Fruit fly (Drosophila melanogaster) Kc167 (cell line): ENCODE results near the gene rg.

Experiments
- Myc ChIP-seq: fragments of >200 bp; optimal IDR thresholded peaks from 2 replicates; lab custom pipeline; 2017; ENCODE audit warnings: missing external identifiers
- Sin3A ChIP-seq: fragments of >200 bp; optimal IDR thresholded peaks from 2 replicates; lab custom pipeline; 2018; ENCODE audit warnings: missing external identifiers
- h ChIP-seq: fragments of >200 bp; optimal IDR thresholded peaks from 3 replicates; lab custom pipeline; 2018; ENCODE audit warnings: missing external identifiers
- insv ChIP-seq: fragments of >200 bp; optimal IDR thresholded peaks from 3 replicates; lab custom pipeline; 2018; ENCODE audit warnings: missing external identifiers
- psq ChIP-seq: fragments of >200 bp; optimal IDR thresholded peaks from 2 replicates; lab custom pipeline; 2017; ENCODE audit warnings: missing external identifiers
- ttk ChIP-seq: sonication (Bioruptor generic); optimal IDR thresholded peaks from 2 replicates; lab custom pipeline; 2017; ENCODE audit warnings: missing external identifiers

The rg gene

dm6 chrX:5085469-5085868, at the start of gene rg, which contains the start of gene CG15465:
TSS of gene rg (plus strand) at chrX:5085759.
TSS of gene CG15465 (plus strand) at chrX:5085759.
- TF ChIP-seq insv (lab: Kevin White, UChicago) (no peak), Myc (lab: Kevin White, UChicago) (no peak), Sin3A (lab: Kevin White, UChicago) (no peak)

- TF ChIP-seq psq (lab: Kevin White, UChicago) (no peak), ttk (lab: Kevin White, UChicago) (no peak), Myc (lab: Kevin White, UChicago) (no peak), Sin3A (lab: Kevin White, UChicago) (no peak), h (lab: Kevin White, UChicago) (no peak), insv (lab: Kevin White, UChicago) (no peak)
Observed at dm6 chrX:5038411-5038810, 47.1 kb upstream of the rg start.

- TF ChIP-seq insv (lab: Kevin White, UChicago) (no peak), Sin3A (lab: Kevin White, UChicago) (no peak), ttk (lab: Kevin White, UChicago) (no peak)
Observed at dm6 chrX:5040098-5040497, 45.5 kb upstream of the rg start.

- TF ChIP-seq h (lab: Kevin White, UChicago) (no peak), Myc (lab: Kevin White, UChicago) (no peak), psq (lab: Kevin White, UChicago) (no peak), insv (lab: Kevin White, UChicago) (no peak), ttk (lab: Kevin White, UChicago) (no peak), Sin3A (lab: Kevin White, UChicago) (no peak)
Observed at dm6 chrX:5041525-5042454, 43.8 kb upstream of the rg start.

dm6 chrX:5044433-5045110, 41.0 kb upstream of the rg start:
- TF ChIP-seq Sin3A (lab: Kevin White, UChicago) (no peak), insv (lab: Kevin White, UChicago) (no peak), Myc (lab: Kevin White, UChicago) (no peak), h (lab: Kevin White, UChicago) (no peak), ttk (lab: Kevin White, UChicago) (no peak), psq (lab: Kevin White, UChicago) (no peak)

dm6 chrX:5045158-5045557, 40.4 kb upstream of the rg start:
- no peak for TF ChIP-seq Myc (lab: Kevin White, UChicago)
- no peak for TF ChIP-seq ttk (lab: Kevin White, UChicago)
- TF ChIP-seq psq (lab: Kevin White, UChicago), result no peak
- no peak for TF ChIP-seq insv (lab: Kevin White, UChicago)
- no peak for TF ChIP-seq h (lab: Kevin White, UChicago)
- no peak for TF ChIP-seq Sin3A (lab: Kevin White, UChicago)

dm6 chrX:5046256-5046894, 39.2 kb upstream of the rg start:
- TF ChIP-seq Sin3A (lab: Kevin White, UChicago), result no peak
- TF ChIP-seq Myc (lab: Kevin White, UChicago), result no peak
- no peak for TF ChIP-seq ttk (lab: Kevin White, UChicago)
- no peak for TF ChIP-seq psq (lab: Kevin White, UChicago)
- TF ChIP-seq insv (lab: Kevin White, UChicago), result no peak
- TF ChIP-seq h (lab: Kevin White, UChicago), result no peak

dm6 chrX:5046895-5047306, 38.7 kb upstream of the rg start:
- TF ChIP-seq psq (lab: Kevin White, UChicago), result no peak
- no peak for TF ChIP-seq Sin3A (lab: Kevin White, UChicago)
- TF ChIP-seq ttk (lab: Kevin White, UChicago), result no peak

dm6 chrX:5047886-5048533, 37.5 kb upstream of the rg start, which contains the start of gene ovo:
TSS of gene ovo (plus strand) at chrX:5048273.
- TF ChIP-seq ttk (lab: Kevin White, UChicago) (no peak), insv (lab: Kevin White, UChicago) (no peak), psq (lab: Kevin White, UChicago) (no peak), h (lab: Kevin White, UChicago) (no peak), Sin3A (lab: Kevin White, UChicago) (no peak), Myc (lab: Kevin White, UChicago) (no peak)

dm6 chrX:5051049-5051448, 34.5 kb upstream of the rg start:
- TF ChIP-seq psq (lab: Kevin White, UChicago), result no peak
- TF ChIP-seq Sin3A (lab: Kevin White, UChicago), result no peak
- no peak for TF ChIP-seq ttk (lab: Kevin White, UChicago)
- TF ChIP-seq insv (lab: Kevin White, UChicago), result no peak
- TF ChIP-seq Myc (lab: Kevin White, UChicago), result no peak
- no peak for TF ChIP-seq h (lab: Kevin White, UChicago)
